Fruit fly (Drosophila melanogaster) whole organism, embryonic: ENCODE measurements around the gene CG12115.

ENCODE experiments used
- Asciz ChIP-seq: fragments of 200-800 bp; sonication (Bioruptor generic); optimal IDR thresholded peaks from 2 replicates; lab custom pipeline; 2017; ENCODE audit warnings: missing biosample characterization, mild to moderate bottlenecking, missing genetic modification characterization, missing genetic modification reagents
- BEAF-32 ChIP-seq: fragments of 200-800 bp; sonication (Bioruptor generic); optimal IDR thresholded peaks from 3 replicates; lab custom pipeline; 2017; ENCODE audit warnings: missing biosample characterization, missing genetic modification characterization, mild to moderate bottlenecking, moderate library complexity, missing genetic modification reagents
- C15 ChIP-seq: fragments of 200-800 bp; sonication (Bioruptor generic); IDR thresholded peaks from 3 replicates; pipeline ENCODE4 v1.3.6; 2022; ENCODE audit warnings: missing biosample characterization, missing genetic modification characterization
- CG10321 ChIP-seq: fragments of 200-800 bp; sonication (Bioruptor generic); IDR thresholded peaks from 2 replicates; pipeline ENCODE4 v1.3.6; 2022; ENCODE audit warnings: missing biosample characterization, missing genetic modification characterization
- CG10959 ChIP-seq: fragments of 200-800 bp; sonication (Bioruptor generic); IDR thresholded peaks from 2 replicates; pipeline ENCODE4 v1.3.6; 2022; ENCODE audit warnings: missing biosample characterization, missing genetic modification characterization
- CG11085 ChIP-seq: fragments of 200-800 bp; sonication (Bioruptor generic); IDR thresholded peaks from 2 replicates; pipeline ENCODE4 v1.3.6; 2022; ENCODE audit warnings: missing biosample characterization, missing genetic modification characterization
- CG11093 ChIP-seq: fragments of 200-800 bp; sonication (Bioruptor generic); IDR thresholded peaks from 3 replicates; pipeline ENCODE4 v1.3.6; 2022; ENCODE audit warnings: missing biosample characterization, missing genetic modification characterization
- CG15601 ChIP-seq: fragments of 200-800 bp; sonication (Bioruptor generic); optimal IDR thresholded peaks from 3 replicates; lab custom pipeline; 2019; ENCODE audit warnings: missing biosample characterization, mild to moderate bottlenecking, missing genetic modification characterization, moderate library complexity
- CG17186 ChIP-seq: fragments of 200-800 bp; sonication (Bioruptor generic); optimal IDR thresholded peaks from 3 replicates; lab custom pipeline; 2017; ENCODE audit warnings: missing biosample characterization, missing genetic modification reagents, missing genetic modification characterization
- CG17385 ChIP-seq: fragments of 200-800 bp; sonication (Bioruptor generic); optimal IDR thresholded peaks from 3 replicates; lab custom pipeline; 2018; ENCODE audit warnings: missing biosample characterization, mild to moderate bottlenecking, missing genetic modification characterization
- CG17912 ChIP-seq: fragments of 200-800 bp; sonication (Bioruptor generic); optimal IDR thresholded peaks from 2 replicates; lab custom pipeline; 2018; ENCODE audit warnings: missing biosample characterization, mild to moderate bottlenecking, missing genetic modification characterization
- CG18011 ChIP-seq: fragments of 200-800 bp; sonication (Bioruptor generic); optimal IDR thresholded peaks from 2 replicates; lab custom pipeline; 2017; ENCODE audit warnings: missing biosample characterization, missing genetic modification characterization, mild to moderate bottlenecking, moderate library complexity, missing genotype
- CG1832 ChIP-seq: fragments of 200-800 bp; sonication (Bioruptor generic); optimal IDR thresholded peaks from 2 replicates; lab custom pipeline; 2017; ENCODE audit warnings: missing biosample characterization, mild to moderate bottlenecking, missing genetic modification characterization, inconsistent platforms
- CG2199 ChIP-seq: fragments of 200-800 bp; sonication (Bioruptor generic); IDR thresholded peaks from 3 replicates; pipeline ENCODE4 v1.3.6; 2022; ENCODE audit warnings: missing biosample characterization, missing genetic modification characterization
- CG30403 ChIP-seq: fragments of 200-800 bp; sonication (Bioruptor generic); optimal IDR thresholded peaks from 3 replicates; lab custom pipeline; 2016; ENCODE audit warnings: missing biosample characterization, missing genetic modification characterization
- CG31388 ChIP-seq: fragments of 200-800 bp; sonication (Bioruptor generic); optimal IDR thresholded peaks from 2 replicates; lab custom pipeline; 2016; ENCODE audit warnings: missing biosample characterization, missing genetic modification characterization
- CG3838 ChIP-seq: fragments of 200-800 bp; sonication (Bioruptor generic); optimal IDR thresholded peaks from 3 replicates; lab custom pipeline; 2016; ENCODE audit warnings: missing biosample characterization, missing genetic modification characterization
- CG6254 ChIP-seq: fragments of 200-800 bp; sonication (Bioruptor generic); optimal IDR thresholded peaks from 3 replicates; lab custom pipeline; 2017; ENCODE audit warnings: mild to moderate bottlenecking, missing biosample characterization, missing genetic modification reagents, missing genetic modification characterization
- CG6683 ChIP-seq: fragments of 200-800 bp; sonication (Bioruptor generic); optimal IDR thresholded peaks from 2 replicates; lab custom pipeline; 2017; ENCODE audit warnings: missing biosample characterization, mild to moderate bottlenecking, missing genetic modification characterization, missing genetic modification reagents
- CG6765 ChIP-seq: fragments of 200-800 bp; sonication (Bioruptor generic); optimal IDR thresholded peaks from 3 replicates; lab custom pipeline; 2017; ENCODE audit warnings: missing biosample characterization, mild to moderate bottlenecking, missing genetic modification characterization
- CG7987 ChIP-seq: fragments of 200-800 bp; sonication (Bioruptor generic); optimal IDR thresholded peaks from 2 replicates; lab custom pipeline; 2018; ENCODE audit warnings: missing biosample characterization, mild to moderate bottlenecking, missing genetic modification characterization, moderate library complexity
- CG8281 ChIP-seq: fragments of 200-800 bp; sonication (Bioruptor generic); optimal IDR thresholded peaks from 2 replicates; lab custom pipeline; 2018; ENCODE audit warnings: missing biosample characterization, mild to moderate bottlenecking, missing genetic modification characterization, moderate library complexity
- CG8944 ChIP-seq: fragments of 200-800 bp; sonication (Bioruptor generic); optimal IDR thresholded peaks from 3 replicates; lab custom pipeline; 2016; ENCODE audit warnings: missing biosample characterization, missing genetic modification characterization
- Dp ChIP-seq: fragments of 200-800 bp; sonication (Bioruptor generic); optimal IDR thresholded peaks from 2 replicates; lab custom pipeline; 2018; ENCODE audit warnings: missing biosample characterization, mild to moderate bottlenecking, missing genetic modification characterization, moderate library complexity
- Dref ChIP-seq: fragments of 200-800 bp; sonication (Bioruptor generic); IDR thresholded peaks from 2 replicates; pipeline ENCODE4 v1.3.6; 2022; ENCODE audit warnings: missing biosample characterization, missing genetic modification characterization
- E2f1 ChIP-seq: fragments of 200-800 bp; sonication (Bioruptor generic); IDR thresholded peaks from 2 replicates; pipeline ENCODE4 v1.3.6; 2022; ENCODE audit warnings: missing biosample characterization, missing genetic modification characterization
- Fer3 ChIP-seq: fragments of 200-800 bp; sonication (Bioruptor generic); optimal IDR thresholded peaks from 2 replicates; lab custom pipeline; 2018; ENCODE audit warnings: missing biosample characterization, mild to moderate bottlenecking, missing genetic modification characterization, moderate library complexity
- Hr3 ChIP-seq: fragments of 200-800 bp; sonication (Bioruptor generic); optimal IDR thresholded peaks from 3 replicates; lab custom pipeline; 2016; ENCODE audit warnings: missing biosample characterization, missing genetic modification characterization
- Kr ChIP-seq: fragments of 200-800 bp; sonication (Bioruptor generic); optimal IDR thresholded peaks from 2 replicates; lab custom pipeline; 2017; ENCODE audit warnings: missing biosample characterization, mild to moderate bottlenecking, missing genetic modification characterization
- Myb ChIP-seq: fragments of 200-800 bp; sonication (Bioruptor generic); optimal IDR thresholded peaks from 2 replicates; lab custom pipeline; 2016; ENCODE audit warnings: missing biosample characterization, missing genetic modification characterization
- Nf-YC ChIP-seq: fragments of 200-800 bp; optimal IDR thresholded peaks from 3 replicates; lab custom pipeline; 2019; ENCODE audit warnings: missing biosample characterization, mild to moderate bottlenecking, missing genetic modification characterization, moderate library complexity
- PHDP ChIP-seq: fragments of 200-800 bp; sonication (Bioruptor generic); optimal IDR thresholded peaks from 3 replicates; lab custom pipeline; 2018; ENCODE audit warnings: missing biosample characterization, mild to moderate bottlenecking, missing genetic modification characterization, moderate library complexity
- Spps ChIP-seq: fragments of 200-800 bp; sonication (Bioruptor generic); optimal IDR thresholded peaks from 2 replicates; lab custom pipeline; 2018; ENCODE audit warnings: missing biosample characterization, mild to moderate bottlenecking, missing genetic modification characterization
- Taf1 ChIP-seq: fragments of 200-800 bp; sonication (Bioruptor generic); IDR thresholded peaks from 2 replicates; pipeline ENCODE4 v1.3.6; 2022; ENCODE audit warnings: missing biosample characterization, missing genetic modification characterization
- ac ChIP-seq: fragments of 200-800 bp; sonication (Bioruptor generic); optimal IDR thresholded peaks from 3 replicates; lab custom pipeline; 2017; ENCODE audit warnings: missing biosample characterization, mild to moderate bottlenecking, missing genetic modification characterization
- ato ChIP-seq: fragments of 200-800 bp; sonication (Bioruptor generic); IDR thresholded peaks from 2 replicates; pipeline ENCODE4 v1.3.6; 2022; ENCODE audit warnings: missing biosample characterization, missing genetic modification characterization; ENCODE audit not compliant: partially characterized antibody
- bab2 ChIP-seq: fragments of 200-800 bp; sonication (Bioruptor generic); optimal IDR thresholded peaks from 2 replicates; lab custom pipeline; 2016; ENCODE audit warnings: missing biosample characterization, missing genetic modification characterization
- disco-r ChIP-seq: fragments of 200-800 bp; sonication (Bioruptor generic); optimal IDR thresholded peaks from 2 replicates; lab custom pipeline; 2016; ENCODE audit warnings: missing biosample characterization, missing genetic modification characterization
- dm ChIP-seq: fragments of 200-800 bp; sonication (Bioruptor generic); optimal IDR thresholded peaks from 3 replicates; lab custom pipeline; 2016; ENCODE audit warnings: missing biosample characterization, missing genetic modification characterization
- dmrt99B ChIP-seq: fragments of 200-800 bp; sonication (Bioruptor generic); optimal IDR thresholded peaks from 2 replicates; lab custom pipeline; 2018; ENCODE audit warnings: missing biosample characterization, mild to moderate bottlenecking, missing genetic modification characterization, moderate library complexity
- fd96Cb ChIP-seq: fragments of 200-800 bp; sonication (Bioruptor generic); optimal IDR thresholded peaks from 2 replicates; lab custom pipeline; 2018; ENCODE audit warnings: missing biosample characterization, mild to moderate bottlenecking, missing genetic modification characterization, moderate library complexity
- grn ChIP-seq: fragments of 200-800 bp; sonication (Bioruptor generic); optimal IDR thresholded peaks from 3 replicates; lab custom pipeline; 2017; ENCODE audit warnings: missing biosample characterization, missing genetic modification characterization
- ham ChIP-seq: fragments of 200-800 bp; sonication (Bioruptor generic); IDR thresholded peaks from 2 replicates; pipeline ENCODE4 v1.3.6; 2022; ENCODE audit warnings: missing biosample characterization, missing genetic modification characterization
- jing ChIP-seq: fragments of 200-800 bp; sonication (Bioruptor generic); optimal IDR thresholded peaks from 2 replicates; lab custom pipeline; 2018; ENCODE audit warnings: missing biosample characterization, mild to moderate bottlenecking, missing genetic modification characterization
- mirr ChIP-seq: fragments of 200-800 bp; sonication (Bioruptor generic); optimal IDR thresholded peaks from 3 replicates; lab custom pipeline; 2018; ENCODE audit warnings: missing biosample characterization, mild to moderate bottlenecking, missing genetic modification characterization
- schlank ChIP-seq: fragments of 200-800 bp; sonication (Bioruptor generic); optimal IDR thresholded peaks from 2 replicates; lab custom pipeline; 2018; ENCODE audit warnings: missing biosample characterization, mild to moderate bottlenecking, missing genetic modification characterization
- stc ChIP-seq: fragments of 200-800 bp; sonication (Bioruptor generic); IDR thresholded peaks from 2 replicates; pipeline ENCODE4 v1.3.6; 2022; ENCODE audit warnings: missing biosample characterization, missing genetic modification characterization
- tio ChIP-seq: fragments of 200-800 bp; sonication (Bioruptor generic); optimal IDR thresholded peaks from 2 replicates; lab custom pipeline; 2017; ENCODE audit warnings: missing biosample characterization, missing genetic modification characterization, inconsistent platforms
- trh ChIP-seq: fragments of 200-800 bp; sonication (Bioruptor generic); optimal IDR thresholded peaks from 2 replicates; lab custom pipeline; 2016; ENCODE audit warnings: missing biosample characterization, missing genetic modification characterization
- zfh1 ChIP-seq: fragments of 200-800 bp; sonication (Bioruptor generic); IDR thresholded peaks from 3 replicates; pipeline ENCODE4 v1.3.6; 2022; ENCODE audit warnings: missing biosample characterization, missing genetic modification characterization
- zfh2 ChIP-seq: fragments of 200-800 bp; sonication (Bioruptor generic); optimal IDR thresholded peaks from 2 replicates; lab custom pipeline; 2016; ENCODE audit warnings: missing biosample characterization, missing genetic modification characterization

The CG12115 gene

DNA sequence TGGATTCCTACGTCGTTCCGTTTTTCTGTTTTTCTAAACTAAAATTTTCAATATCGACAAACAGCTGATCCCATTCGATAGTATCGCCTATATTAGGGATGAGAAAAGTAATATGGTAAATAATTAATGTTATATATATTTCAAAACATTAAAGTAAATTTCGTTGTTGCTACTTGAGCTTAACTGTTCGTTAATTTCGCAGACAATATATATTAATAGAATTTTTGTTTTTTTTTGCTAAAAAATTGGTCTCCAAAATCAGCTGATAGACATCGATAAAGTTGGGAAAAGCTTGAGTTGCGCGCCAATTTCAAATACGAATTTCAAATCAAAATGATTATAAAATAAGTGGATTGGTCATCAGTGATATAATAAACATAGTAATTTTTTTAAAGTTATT, 6.0 kb upstream of the CG12115 start, which contains the start of gene CG12118 (continued):
- no peak for TF ChIP-seq mirr (GFP tag; lab: Kevin White, UChicago)
- TF ChIP-seq CG8944 = peak; percentile 29
- peak; percentile 89 for TF ChIP-seq BEAF-32 (GFP tag; lab: Kevin White, UChicago)
- TF ChIP-seq Dp (GFP tag; lab: Kevin White, UChicago) = peak; percentile 87
- TF ChIP-seq tio (GFP tag; lab: Kevin White, UChicago) = peak; percentile 76
- peak; percentile 65 for TF ChIP-seq ato
- peak; percentile 77 for TF ChIP-seq PHDP (tag; lab: Kevin White, UChicago)
- TF ChIP-seq Taf1 (GFP tag; lab: Robert Waterston, UW) = no peak
- no peak for TF ChIP-seq schlank
- TF ChIP-seq Fer3 = peak; percentile 75
- TF ChIP-seq CG31388 (GFP tag; lab: Kevin White, UChicago) = peak; percentile 42
- peak; percentile 51 for TF ChIP-seq Nf-YC
- TF ChIP-seq bab2 (GFP tag; lab: Kevin White, UChicago) = peak; percentile 40
- peak; percentile 67 for TF ChIP-seq fd96Cb (tag; lab: Kevin White, UChicago)
- peak; percentile 92 for TF ChIP-seq CG30403 (GFP tag; lab: Kevin White, UChicago)
- TF ChIP-seq dm (GFP tag; lab: Kevin White, UChicago) = no peak
- no peak for TF ChIP-seq jing (GFP tag; lab: Kevin White, UChicago)
- TF ChIP-seq C15 (GFP tag; lab: Robert Waterston, UW) = peak; percentile 61; the same call in 1 of the 3 replicates
- TF ChIP-seq CG6765 (GFP tag; lab: Kevin White, UChicago) = no peak
- peak; percentile 33; the same call in 1 of the 2 replicates for TF ChIP-seq ham (GFP tag; lab: Robert Waterston, UW)
- peak; percentile 30 for TF ChIP-seq Myb (GFP tag; lab: Kevin White, UChicago)
- peak; percentile 44 for TF ChIP-seq CG7987
- TF ChIP-seq CG11093 = peak; percentile 74
- TF ChIP-seq CG2199 (GFP tag; lab: Robert Waterston, UW) = no peak
- peak; percentile 77 for TF ChIP-seq CG15601 (tag; lab: Kevin White, UChicago)
- TF ChIP-seq ac (GFP tag; lab: Kevin White, UChicago) = no peak
- no peak for TF ChIP-seq CG1832 (GFP tag; lab: Kevin White, UChicago)
- TF ChIP-seq zfh2 (GFP tag; lab: Kevin White, UChicago) = peak; percentile 69
- TF ChIP-seq Hr3 = peak; percentile 84
- TF ChIP-seq CG6683 = peak; percentile 45
- TF ChIP-seq zfh1 = peak; percentile 89
- no peak for TF ChIP-seq Asciz (GFP tag; lab: Kevin White, UChicago)
- peak; percentile 67 for TF ChIP-seq Spps
- TF ChIP-seq CG3838 (GFP tag; lab: Kevin White, UChicago) = peak; percentile 38
- peak; percentile 41 for TF ChIP-seq CG6254 (GFP tag; lab: Kevin White, UChicago)
- peak; percentile 56; the same call in 1 of the 2 replicates for TF ChIP-seq CG10321 (GFP tag; lab: Robert Waterston, UW)
- no peak for TF ChIP-seq disco-r
- peak; percentile 38 for TF ChIP-seq CG17186 (GFP tag; lab: Kevin White, UChicago)
- peak; percentile 63 for TF ChIP-seq Dref (GFP tag; lab: Robert Waterston, UW)
- peak; percentile 62 for TF ChIP-seq CG18011
- no peak for TF ChIP-seq Kr
- no peak for TF ChIP-seq CG17912 (GFP tag; lab: Kevin White, UChicago)
- peak; percentile 66; the same call in 1 of the 2 replicates for TF ChIP-seq stc (GFP tag; lab: Robert Waterston, UW)
- TF ChIP-seq CG17385 = peak; percentile 71
- TF ChIP-seq trh (GFP tag; lab: Kevin White, UChicago) = peak; percentile 79
- TF ChIP-seq E2f1 = peak; percentile 80
- TF ChIP-seq CG11085 = 0 out of 2 replicates have a peak, but pooled peaks have one; percentile 42
- TF ChIP-seq grn = peak; percentile 21
- peak; percentile 2 for TF ChIP-seq CG8281 (tag; lab: Kevin White, UChicago)
- peak; percentile 73 for TF ChIP-seq dmrt99B
- TF ChIP-seq CG10959 = peak; percentile 63
